Fruit fly (Drosophila melanogaster): Measurements from ENCODE around the gene gammaCOP.

Gene gammaCOP

DNA sequence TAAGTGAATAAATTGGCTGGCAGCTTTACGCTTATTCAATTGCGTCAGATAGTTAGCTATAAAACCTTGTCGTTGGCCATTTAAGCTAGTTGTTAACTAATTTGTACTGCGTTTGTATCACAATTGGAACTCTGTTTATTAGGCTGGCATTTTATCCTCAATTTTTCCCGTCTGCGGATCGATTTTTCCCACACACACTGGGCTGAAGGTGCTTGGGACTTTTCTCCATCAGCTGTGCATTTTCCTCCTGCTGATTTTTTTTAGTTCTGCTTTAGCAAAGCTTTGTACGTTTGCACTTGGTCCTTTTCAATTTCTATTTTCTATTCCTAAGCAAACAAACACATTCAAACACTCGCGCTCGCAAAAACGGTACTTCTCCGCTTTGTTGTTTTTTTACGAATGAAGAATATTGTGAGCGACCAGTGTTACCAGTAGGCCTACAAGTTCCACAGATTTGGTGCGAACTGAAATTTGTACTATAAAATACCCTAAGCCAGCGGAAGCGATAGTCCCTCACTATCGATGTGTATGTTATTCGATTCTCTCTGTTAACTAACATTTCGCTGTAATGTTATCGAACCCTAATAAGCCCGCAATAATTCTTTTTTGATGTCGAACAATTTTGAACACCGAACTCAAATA, 37.6 kb downstream of the gammaCOP start:
- no peak for TF ChIP-seq noc (tag; optimal IDR thresholded peaks at IDR 0.05)

DNA sequence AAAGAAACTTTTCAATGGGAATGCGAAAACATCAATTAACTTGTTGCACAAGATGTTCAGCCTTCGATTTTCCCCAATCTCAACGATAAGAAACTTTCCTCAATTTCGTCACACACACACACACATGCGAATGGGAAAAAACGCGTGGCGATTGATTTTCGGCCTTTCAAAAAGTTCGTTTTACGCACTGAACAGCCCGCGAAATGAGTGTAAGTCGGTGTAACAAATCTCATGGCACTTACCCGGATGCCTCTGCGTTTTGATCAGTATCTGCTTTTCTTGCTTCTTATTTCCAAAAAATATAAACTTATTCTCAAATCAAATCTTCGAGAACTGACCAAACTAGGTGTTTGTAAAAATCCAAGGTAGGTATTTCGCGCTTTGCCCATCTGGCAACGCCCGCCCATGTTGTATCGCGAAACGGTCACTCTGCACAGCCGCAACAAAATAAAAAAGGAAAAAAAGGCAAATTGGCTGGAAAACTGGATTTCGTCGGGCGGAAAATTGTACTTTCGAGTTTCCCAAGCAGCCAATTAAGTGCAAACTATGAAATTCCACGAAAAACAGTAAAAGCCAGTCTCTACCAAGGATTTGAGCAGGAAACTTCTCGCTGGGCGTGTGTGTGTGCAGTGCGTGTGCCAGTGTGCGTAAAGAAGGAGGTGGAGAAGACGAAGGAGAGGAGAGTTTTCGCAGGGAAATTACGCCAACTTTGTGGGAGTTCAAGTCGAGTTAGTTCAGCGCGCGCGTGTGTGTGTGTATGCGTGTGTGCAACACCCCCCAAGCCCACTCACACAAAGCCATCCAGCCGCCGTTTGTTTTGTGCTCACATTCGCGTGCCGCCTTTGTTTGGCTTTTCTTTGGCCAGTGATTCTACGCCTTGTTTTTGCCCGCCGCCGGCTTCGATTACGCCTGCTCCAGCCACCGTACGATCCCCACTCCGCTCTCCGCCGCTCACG, 39.0 kb downstream of the gammaCOP start, which contains the start of gene Med:
Med (plus strand) TSS at position 408 of the 956 bp plus-strand sequence.
- no peak for TF ChIP-seq noc (tag; optimal IDR thresholded peaks at IDR 0.05)

DNA sequence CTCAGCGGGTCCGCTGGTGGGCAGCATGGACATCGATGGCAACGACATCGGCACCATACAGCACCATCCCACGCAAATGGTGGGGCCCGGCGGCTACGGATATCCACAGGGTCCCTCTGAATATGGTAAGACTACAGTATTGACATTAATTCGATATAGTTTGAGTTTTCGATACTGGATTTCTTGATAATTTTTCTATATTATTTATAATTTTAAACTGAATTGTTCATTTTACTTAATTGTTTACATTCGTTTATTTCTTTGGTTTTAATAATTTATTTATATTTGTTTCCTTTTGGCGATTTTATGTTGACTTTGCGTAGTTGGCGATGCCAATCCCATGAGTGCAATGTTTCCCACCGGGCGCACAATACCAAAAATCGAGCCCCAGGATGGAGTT, 40.6 kb downstream of the gammaCOP start, which contains the start of gene CycG:
CycG (minus strand) TSS at position 101 of the 400 bp plus-strand sequence.
- TF ChIP-seq noc (tag; optimal IDR thresholded peaks at IDR 0.05): no peak

DNA sequence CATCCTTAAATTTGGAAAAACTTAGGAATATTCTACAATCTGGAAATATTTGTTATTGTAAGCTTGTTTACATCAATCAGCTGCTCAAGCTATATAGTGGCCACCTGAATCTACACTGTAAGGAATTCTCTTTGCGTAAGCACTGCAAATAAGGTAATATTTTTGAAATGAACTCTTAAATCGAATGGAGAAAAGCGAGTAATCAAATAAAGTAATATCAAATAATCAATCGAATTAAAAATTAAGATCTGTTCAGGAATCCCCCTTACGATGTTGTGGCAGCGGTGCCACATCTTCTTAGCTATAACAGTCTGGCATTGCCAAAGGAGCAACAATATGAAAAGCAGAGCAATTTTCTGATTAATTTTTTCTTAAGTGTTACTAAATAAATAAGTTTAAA, 44.1 kb downstream of the gammaCOP start, which contains the start of the genes Mnat9 and CG1792:
Mnat9 (minus strand) TSS at position 160 of the 400 bp plus-strand sequence.
CG1792 (plus strand) TSS at position 303 of the 400 bp plus-strand sequence.
- TF ChIP-seq noc (tag; optimal IDR thresholded peaks at IDR 0.05): peak; percentile 96

DNA sequence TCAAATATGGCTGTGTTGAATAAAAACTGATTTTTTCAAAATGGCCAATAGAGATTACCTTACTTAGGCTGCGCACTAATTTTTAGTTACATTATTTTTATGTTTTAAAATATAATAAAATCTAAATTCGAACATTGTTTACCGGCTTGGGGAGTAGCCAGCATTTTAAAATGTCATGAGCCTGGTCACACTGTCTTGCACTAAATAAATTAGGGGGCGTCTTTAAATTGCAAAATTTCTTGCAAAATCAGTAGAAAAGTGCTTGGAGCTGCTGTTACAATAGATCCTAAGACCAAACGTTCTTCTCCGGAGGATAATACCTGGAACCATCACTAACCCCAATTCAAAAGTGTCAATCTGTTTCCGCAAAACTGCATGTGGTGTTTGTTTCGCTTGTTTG, 45.9 kb downstream of the gammaCOP start, which contains the start of gene pasha:
pasha (plus strand) TSS at position 177 of the 400 bp plus-strand sequence.
- TF ChIP-seq noc (tag; optimal IDR thresholded peaks at IDR 0.05): no peak

DNA sequence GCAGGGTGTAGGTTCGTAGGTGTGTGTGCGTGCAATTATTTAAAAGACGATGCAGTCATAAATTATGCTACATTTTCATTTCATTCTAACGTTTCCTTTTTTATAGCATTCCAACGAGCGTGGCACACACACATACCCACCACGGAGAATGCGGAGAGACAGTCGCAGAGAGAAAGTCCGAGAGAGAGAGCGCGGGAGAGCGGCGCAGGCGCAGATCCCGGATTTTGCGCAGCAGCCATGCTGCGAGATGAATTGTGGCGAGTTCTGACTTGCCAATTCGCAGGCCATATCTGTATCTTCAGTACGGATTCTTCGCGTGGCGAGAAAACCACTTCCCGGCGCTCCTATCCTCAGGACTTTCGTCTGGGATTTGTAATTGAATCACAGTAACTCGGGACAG, 49.9 kb downstream of the gammaCOP start, which contains the start of gene kek6:
kek6 (plus strand) TSS at position 323 of the 400 bp plus-strand sequence.
- TF ChIP-seq noc (tag; optimal IDR thresholded peaks at IDR 0.05): no peak

DNA sequence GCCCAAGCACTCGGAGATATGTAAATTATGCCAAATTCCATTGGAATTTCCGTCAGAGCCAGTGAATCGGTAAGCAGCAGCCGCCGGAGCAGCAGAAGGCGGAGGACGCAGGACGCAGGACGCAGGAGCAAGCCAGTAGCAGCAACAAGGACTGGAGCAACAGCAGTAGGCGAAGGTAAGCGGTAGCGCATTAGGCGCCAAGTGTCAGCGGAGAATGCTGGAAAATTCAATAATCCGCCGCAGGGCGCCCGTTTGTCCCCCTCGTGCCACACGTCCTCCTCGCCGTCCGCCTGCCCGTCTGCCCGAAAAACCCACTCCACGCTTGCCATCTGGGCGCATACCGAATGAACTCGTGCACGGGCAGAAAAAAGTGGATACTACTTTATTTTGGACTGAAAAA, 50.7 kb downstream of the gammaCOP start:
- no peak for TF ChIP-seq noc (tag; optimal IDR thresholded peaks at IDR 0.05)
